Worm (Caenorhabditis elegans) whole organism, L4 larva: ENCODE results near the gene hrpf-2.

Experiments
- ama-1 ChIP-seq: fragments of 150-350 bp; optimal IDR thresholded peaks from 2 replicates; lab custom pipeline; 2014; ENCODE audit warnings: inconsistent platforms, mixed read lengths
- ces-1 ChIP-seq: fragments of 150-350 bp; sonication (generic microtip); optimal IDR thresholded peaks from 4 replicates; lab custom pipeline; 2014; ENCODE audit warnings: missing biosample characterization, missing genetic modification reagents, missing genetic modification characterization
- lin-39 ChIP-seq: fragments of 150-350 bp; optimal IDR thresholded peaks from 2 replicates; lab custom pipeline; 2014; ENCODE audit warnings: missing biosample characterization, missing genetic modification reagents, missing genetic modification characterization
- nhr-10 ChIP-seq: fragments of 150-350 bp; optimal IDR thresholded peaks from 2 replicates; lab custom pipeline; 2014; ENCODE audit warnings: missing biosample characterization, missing genetic modification characterization
- nhr-28 ChIP-seq: fragments of 150-350 bp; optimal IDR thresholded peaks from 2 replicates; lab custom pipeline; 2014; ENCODE audit warnings: missing biosample characterization, missing genetic modification characterization
- nhr-77 ChIP-seq: fragments of 150-350 bp; optimal IDR thresholded peaks from 2 replicates; lab custom pipeline; 2014; ENCODE audit warnings: missing biosample characterization, missing genetic modification characterization
- pha-4 ChIP-seq, 2 experiments: fragments of 150-350 bp in 1 of 2; fragments of 200-800 bp in 1 of 2; sonication (Bioruptor generic) in 1 of 2; IDR thresholded peaks in 1 of 2; optimal IDR thresholded peaks in 1 of 2; 2 replicates each; pipeline versions ENCODE4 v1.3.6 to Lab custom; 2014 to 2022; ENCODE audit warnings: missing genetic modification characterization in 2 of 2, missing genetic modification reagents in 2 of 2, missing biosample characterization in 1 of 2, missing compliant biosample characterization in 1 of 2
- snpc-4 ChIP-seq: fragments of 150-350 bp; optimal IDR thresholded peaks from 2 replicates; lab custom pipeline; 2014; ENCODE audit warnings: missing biosample characterization, missing genetic modification characterization
- tra-1 ChIP-seq: fragments of 200-800 bp; sonication (Bioruptor generic); IDR thresholded peaks from 2 replicates; pipeline ENCODE4 v1.3.6; 2022; ENCODE audit warnings: missing genetic modification reagents, missing genetic modification characterization, missing compliant biosample characterization

DNA sequence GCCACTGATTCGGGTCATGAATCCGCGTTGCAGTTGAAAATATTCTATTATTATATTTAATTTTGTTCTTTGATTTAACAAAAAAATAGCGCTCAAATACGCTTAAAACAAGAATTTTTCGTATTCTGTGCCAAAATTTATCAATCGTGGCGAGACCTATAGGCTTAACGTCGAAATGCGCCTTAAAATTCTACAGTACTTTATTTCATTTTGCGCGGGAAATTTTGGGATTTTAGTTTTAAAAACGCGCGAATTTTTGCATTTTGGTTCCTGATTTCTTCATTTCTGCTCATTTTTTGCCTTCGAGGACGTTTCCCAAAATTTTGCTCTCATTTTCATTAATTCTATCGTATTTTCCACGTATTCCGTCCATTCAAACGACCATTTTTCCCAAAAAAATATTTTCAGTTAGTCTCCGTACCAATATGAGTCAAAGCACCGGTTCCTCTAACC lies 44.9 kb upstream of the hrpf-2 start, which contains the start of gene puf-11:
- no peak for TF ChIP-seq tra-1
- TF ChIP-seq nhr-77 = no peak
- no peak for TF ChIP-seq lin-39 (tag; lab: Kevin White, UChicago)
- no peak for TF ChIP-seq nhr-10 (tag; lab: Kevin White, UChicago)
- TF ChIP-seq pha-4 (GFP tag; IDR thresholded peaks at IDR 0.05; lab: Robert Waterston, UW) = no peak
- no peak for TF ChIP-seq pha-4 (tag; optimal IDR thresholded peaks at IDR 0.05; lab: Kevin White, UChicago)
- no peak for TF ChIP-seq ces-1 (GFP tag; lab: Kevin White, UChicago)
- no peak for TF ChIP-seq nhr-28 (tag; lab: Kevin White, UChicago)
- TF ChIP-seq snpc-4 (tag; lab: Kevin White, UChicago) = no peak
- no peak for TF ChIP-seq ama-1 (lab: Kevin White, UChicago)
